Worm (Caenorhabditis elegans): Measurements from ENCODE around the gene C18B2.4.

DNA sequence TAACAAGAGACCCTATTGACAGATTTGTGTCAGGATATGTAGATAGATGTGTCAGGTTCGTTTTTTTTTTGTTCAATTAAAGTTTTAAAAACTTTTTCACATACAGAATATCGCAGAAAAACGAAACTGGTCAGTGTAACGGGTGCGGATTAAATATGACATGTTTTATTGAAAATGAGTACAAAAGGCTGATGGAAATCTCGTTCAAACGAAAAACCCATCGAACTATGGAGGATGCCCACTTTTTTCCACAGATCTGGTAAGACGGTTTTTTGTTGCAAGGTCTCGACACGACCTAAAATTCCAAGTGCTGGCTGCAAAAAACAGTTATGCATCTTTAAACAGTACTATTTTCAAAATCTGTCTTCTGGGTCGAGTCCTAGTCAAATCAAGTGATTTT, 24.5 kb upstream of the C18B2.4 start:
- TF ChIP-seq zag-1 (tag; optimal IDR thresholded peaks at IDR 0.05) (no peak), nhr-23 (tag; optimal IDR thresholded peaks at IDR 0.05) (no peak), nhr-12 (tag; optimal IDR thresholded peaks at IDR 0.05) (no peak), nhr-77 (tag; optimal IDR thresholded peaks at IDR 0.05) (no peak), nhr-237 (tag; optimal IDR thresholded peaks at IDR 0.05) (no peak), skn-1 (tag; optimal IDR thresholded peaks at IDR 0.05) (no peak), nhr-11 (tag; optimal IDR thresholded peaks at IDR 0.05) (no peak)

Measured in whole organism, L3 larva.